Fruit fly (Drosophila melanogaster): ENCODE results near the gene Remo.

Gene Remo

DNA sequence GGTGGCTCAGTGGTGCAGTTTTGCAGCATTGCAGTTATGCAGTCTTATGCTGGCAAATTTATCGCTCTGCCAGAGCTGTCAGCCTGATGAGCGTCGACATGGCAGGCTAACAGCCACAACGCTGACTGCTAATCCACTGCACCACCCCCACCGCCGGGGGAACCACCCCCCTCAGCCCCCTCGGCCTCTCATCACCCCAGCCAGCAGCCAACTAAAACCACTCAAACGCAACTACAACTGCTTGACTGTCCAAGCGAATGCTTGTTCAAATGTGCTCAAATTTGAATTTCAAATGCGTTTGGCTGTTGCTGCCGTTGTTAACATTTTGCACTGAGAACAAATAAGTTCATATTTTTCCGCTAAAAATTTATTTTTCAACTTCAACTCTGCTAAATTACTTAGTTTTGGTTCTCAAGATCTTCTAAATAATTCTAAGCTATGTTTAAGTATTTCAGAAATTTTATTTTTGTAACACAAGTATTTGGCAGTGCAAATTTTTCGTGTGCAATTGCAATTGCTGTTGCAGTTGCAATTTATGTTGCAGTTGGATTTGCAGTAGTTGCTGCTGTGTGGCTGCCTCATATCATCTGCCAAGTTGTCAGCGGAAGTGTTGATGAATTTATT is 49.4 kb upstream of the Remo start:
- TF ChIP-seq Xrp1 (GFP tag; IDR thresholded peaks at IDR 0.05), result peak; percentile 34; the same call in 1 of the 2 replicates
- peak; percentile 34 for TF ChIP-seq CG2712 (tag; optimal IDR thresholded peaks at IDR 0.05)
- TF ChIP-seq CG10267 (tag; optimal IDR thresholded peaks at IDR 0.05), result peak; percentile 2
- no peak for TF ChIP-seq CG15696 (tag; optimal IDR thresholded peaks at IDR 0.05)
- TF ChIP-seq nmo (GFP tag; optimal IDR thresholded peaks at IDR 0.05), result peak; percentile 23
- peak; percentile 6 for TF ChIP-seq PHDP (tag; optimal IDR thresholded peaks at IDR 0.05)
- peak; percentile 25 for TF ChIP-seq CG12391 (tag; optimal IDR thresholded peaks at IDR 0.05)
- no peak for TF ChIP-seq fru (optimal IDR thresholded peaks at IDR 0.05)
- TF ChIP-seq gem (tag; optimal IDR thresholded peaks at IDR 0.05), result peak; percentile 60
- TF ChIP-seq CG11504 (tag; optimal IDR thresholded peaks at IDR 0.05), result peak; percentile 54
- no peak for TF ChIP-seq org-1 (GFP tag; optimal IDR thresholded peaks at IDR 0.05)
- peak; percentile 18 for TF ChIP-seq Blimp-1 (GFP tag; optimal IDR thresholded peaks at IDR 0.05)
- TF ChIP-seq CG12942 (GFP tag; optimal IDR thresholded peaks at IDR 0.05), result no peak
- TF ChIP-seq chm (GFP tag; IDR thresholded peaks at IDR 0.05), result no peak; the same call in 1 of the 2 replicates
- TF ChIP-seq z (GFP tag; IDR thresholded peaks at IDR 0.05), result peak; percentile 76
- TF ChIP-seq Ets65A (GFP tag), result peak; percentile 69
- peak; percentile 8 for TF ChIP-seq Xbp1 (GFP tag; optimal IDR thresholded peaks at IDR 0.05)
- TF ChIP-seq CG7839 (tag; optimal IDR thresholded peaks at IDR 0.05), result peak; percentile 42
- TF ChIP-seq grau (tag; optimal IDR thresholded peaks at IDR 0.05), result peak; percentile 12
- peak; percentile 16 for TF ChIP-seq CG8388 (GFP tag; optimal IDR thresholded peaks at IDR 0.05)
- TF ChIP-seq Sox102F (GFP tag; optimal IDR thresholded peaks at IDR 0.05), result peak; percentile 60
- no peak for TF ChIP-seq E2f1 (GFP tag; IDR thresholded peaks at IDR 0.05)
- peak; percentile 9 for TF ChIP-seq CoRest (tag; optimal IDR thresholded peaks at IDR 0.05)
- peak; percentile 23 for TF ChIP-seq Med (GFP tag)
- TF ChIP-seq chif (GFP tag; optimal IDR thresholded peaks at IDR 0.05), result peak; percentile 4 to 17
- TF ChIP-seq CG1603 (tag; optimal IDR thresholded peaks at IDR 0.05), result peak; percentile 3
- peak; percentile 39 for TF ChIP-seq phol (tag; optimal IDR thresholded peaks at IDR 0.05)
- 0 out of 2 replicates have a peak, but pooled peaks have one; percentile 14 for TF ChIP-seq CG17328 (GFP tag; IDR thresholded peaks at IDR 0.05)
- TF ChIP-seq CG15479 (GFP tag; optimal IDR thresholded peaks at IDR 0.05), result peak; percentile 21
- TF ChIP-seq CG18262 (tag; optimal IDR thresholded peaks at IDR 0.05), result peak; percentile 34
- TF ChIP-seq vvl (GFP tag; IDR thresholded peaks at IDR 0.05), result peak; percentile 64; the same call in 1 of the 2 replicates
- TF ChIP-seq CG11398 (GFP tag; optimal IDR thresholded peaks at IDR 0.05), result no peak
- no peak for TF ChIP-seq prd (optimal IDR thresholded peaks at IDR 0.05)
- TF ChIP-seq prd (GFP tag; IDR thresholded peaks at IDR 0.05), result peak; percentile 52; the same call in 2 of the 3 replicates
- 0 out of 3 replicates have a peak, but pooled peaks have one; percentile 18 for TF ChIP-seq CG34422 (GFP tag; IDR thresholded peaks at IDR 0.05)
- TF ChIP-seq CG32532 (GFP tag; IDR thresholded peaks at IDR 0.05), result no peak
- TF ChIP-seq CG2199 (GFP tag; IDR thresholded peaks at IDR 0.05), result 0 out of 3 replicates have a peak, but pooled peaks have one; percentile 10
- peak; percentile 36 for TF ChIP-seq fd96Cb (tag; optimal IDR thresholded peaks at IDR 0.05)
- peak; percentile 10 for TF ChIP-seq CG12219 (GFP tag; optimal IDR thresholded peaks at IDR 0.05)
- peak; percentile 25 for TF ChIP-seq CG4424 (GFP tag; optimal IDR thresholded peaks at IDR 0.05)
- TF ChIP-seq bsh (GFP tag; optimal IDR thresholded peaks at IDR 0.05), result peak; percentile 26 to 31
- TF ChIP-seq CG10979 (tag; optimal IDR thresholded peaks at IDR 0.05), result peak; percentile 33
- TF ChIP-seq eve (GFP tag; optimal IDR thresholded peaks at IDR 0.05), result peak in 1 of 2 experiments; percentile 30
- peak in 1 of 3 experiments; percentile 10 for TF ChIP-seq lola (GFP tag; optimal IDR thresholded peaks at IDR 0.05)
- no peak for TF ChIP-seq wdn (GFP tag; IDR thresholded peaks at IDR 0.05)
- TF ChIP-seq Gsc (GFP tag; IDR thresholded peaks at IDR 0.05), result no peak
- no peak for TF ChIP-seq ranshi (GFP tag; IDR thresholded peaks at IDR 0.05)
- TF ChIP-seq CG17359 (tag; optimal IDR thresholded peaks at IDR 0.05), result peak; percentile 29
- TF ChIP-seq HLH54F (GFP tag; optimal IDR thresholded peaks at IDR 0.05), result no peak
